Worm (Caenorhabditis elegans): ENCODE data around the gene K11D12.12.

DNA sequence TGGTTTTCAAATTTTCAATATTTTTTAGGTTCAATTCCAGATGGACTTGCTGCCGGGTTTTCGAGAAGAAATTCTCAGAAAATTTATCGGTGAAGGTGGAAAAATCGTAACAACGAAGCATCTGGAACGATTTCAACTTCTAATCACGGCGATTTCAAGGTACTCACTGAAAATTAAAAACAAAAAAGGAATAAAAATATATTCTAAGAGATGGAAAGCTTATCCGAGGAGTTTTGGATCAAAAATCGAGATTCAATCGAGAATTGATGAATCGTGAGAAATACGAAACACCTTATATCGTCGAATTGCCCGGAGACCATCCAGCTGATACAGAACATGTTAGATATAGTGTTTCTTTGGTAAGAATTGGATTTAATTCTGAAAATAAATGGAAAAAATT lies at the start of gene K11D12.12:
- TF ChIP-seq him-1 (tag; optimal IDR thresholded peaks at IDR 0.05) (no peak), dao-5 (tag; optimal IDR thresholded peaks at IDR 0.05) (no peak), W03F9.2 (tag; optimal IDR thresholded peaks at IDR 0.05) (no peak)

Data from whole organism, L4/young adult.